Worm (Caenorhabditis elegans) whole organism, L1 larva: ENCODE data around the gene uncp-18.
A peak's percentile ranks its signal among the peaks of the same experiment; 100 is the strongest.

Experiments
- C04F5.9 ChIP-seq: sonication (generic microtip); optimal IDR thresholded peaks from 2 replicates; lab custom pipeline; 2016; ENCODE audit warnings: missing genetic modification characterization, missing compliant biosample characterization
- C16A3.4 ChIP-seq: fragments of 150-350 bp; optimal IDR thresholded peaks from 2 replicates; lab custom pipeline; 2014; ENCODE audit warnings: missing biosample characterization, missing genetic modification characterization
- aha-1 ChIP-seq: fragments of 150-350 bp; optimal IDR thresholded peaks from 2 replicates; lab custom pipeline; 2014; ENCODE audit warnings: missing biosample characterization, missing genetic modification characterization
- ama-1 ChIP-seq: fragments of 150-350 bp; optimal IDR thresholded peaks from 2 replicates; lab custom pipeline; 2014
- blmp-1 ChIP-seq: fragments of 150-350 bp; optimal IDR thresholded peaks from 2 replicates; lab custom pipeline; 2014; ENCODE audit warnings: missing biosample characterization, missing genetic modification characterization
- ceh-63 ChIP-seq: fragments of 200-800 bp; sonication (Bioruptor generic); optimal IDR thresholded peaks from 2 replicates; lab custom pipeline; 2018; ENCODE audit warnings: mild to moderate bottlenecking, missing genetic modification characterization, missing compliant biosample characterization
- ceh-82 ChIP-seq, 3 experiments: fragments of 150-350 bp in 1 of 3; sonication (generic microtip) in 2 of 3; optimal IDR thresholded peaks; 2 replicates each; lab custom pipeline; 2014 to 2017; ENCODE audit warnings: missing biosample characterization in 3 of 3, missing genetic modification characterization in 3 of 3
- ceh-88 ChIP-seq: fragments of 200-800 bp; sonication (Bioruptor generic); IDR thresholded peaks from 2 replicates; pipeline ENCODE4 v1.3.6; 2022; ENCODE audit warnings: missing genetic modification characterization, missing compliant biosample characterization
- ceh-90 ChIP-seq: sonication (generic microtip); optimal IDR thresholded peaks from 2 replicates; lab custom pipeline; 2016; ENCODE audit warnings: missing genetic modification characterization, missing compliant biosample characterization
- dsc-1 ChIP-seq: sonication (generic microtip); optimal IDR thresholded peaks from 2 replicates; lab custom pipeline; 2016; ENCODE audit warnings: mild to moderate bottlenecking, missing genetic modification characterization, missing compliant biosample characterization
- efl-1 ChIP-seq, 4 experiments: fragments of 150-350 bp; optimal IDR thresholded peaks in 3 of 4; peaks in 1 of 4; 1 replicate in 1 of 4; 2 replicates in 3 of 4; lab custom pipeline; 2014; ENCODE audit warnings: missing biosample characterization in 2 of 4, missing genetic modification characterization in 2 of 4, missing genetic modification reagents in 2 of 4
- egl-27 ChIP-seq, 2 experiments: fragments of 150-350 bp in 1 of 2; sonication (generic microtip); optimal IDR thresholded peaks; 3 replicates each; lab custom pipeline; 2017 to 2018; ENCODE audit warnings: missing biosample characterization in 2 of 2, missing genetic modification characterization in 2 of 2, missing genetic modification reagents in 2 of 2
- elt-2 ChIP-seq: sonication (generic microtip); optimal IDR thresholded peaks from 2 replicates; lab custom pipeline; 2016; ENCODE audit warnings: missing genetic modification characterization, mild to moderate bottlenecking, inconsistent platforms, missing compliant biosample characterization, missing genetic modification reagents
- elt-3 ChIP-seq, 6 experiments: fragments of 150-350 bp in 1 of 6; sonication (generic microtip); optimal IDR thresholded peaks; 2 replicates each; lab custom pipeline; 2017 to 2018; ENCODE audit warnings: missing biosample characterization in 6 of 6, missing genetic modification characterization in 6 of 6, inconsistent platforms in 1 of 6
- fkh-4 ChIP-seq: sonication (generic microtip); optimal IDR thresholded peaks from 2 replicates; lab custom pipeline; 2016; ENCODE audit warnings: missing compliant biosample characterization, missing genetic modification characterization, borderline replicate concordance
- grh-1 ChIP-seq: fragments of 200-800 bp; sonication (Bioruptor generic); IDR thresholded peaks from 2 replicates; pipeline ENCODE4 v1.3.6; 2022; ENCODE audit warnings: missing genetic modification reagents, missing genetic modification characterization, missing compliant biosample characterization
- hlh-4 ChIP-seq: sonication (generic microtip); optimal IDR thresholded peaks from 2 replicates; lab custom pipeline; 2016; ENCODE audit warnings: mild to moderate bottlenecking, missing genetic modification characterization, missing compliant biosample characterization
- hpl-2 ChIP-seq: fragments of 150-350 bp; optimal IDR thresholded peaks from 2 replicates; lab custom pipeline; 2014; ENCODE audit warnings: missing biosample characterization, missing genetic modification reagents, missing genetic modification characterization
- irx-1 ChIP-seq: sonication (generic microtip); optimal IDR thresholded peaks from 2 replicates; lab custom pipeline; 2016; ENCODE audit warnings: missing genetic modification characterization, missing compliant biosample characterization
- isw-1 ChIP-seq: fragments of 200-800 bp; sonication (Bioruptor generic); IDR thresholded peaks from 2 replicates; pipeline ENCODE4 v1.3.6; 2022; ENCODE audit warnings: missing genetic modification characterization, missing compliant biosample characterization
- jun-1 ChIP-seq: fragments of 150-350 bp; optimal IDR thresholded peaks from 2 replicates; lab custom pipeline; 2014; ENCODE audit warnings: missing biosample characterization, missing genetic modification reagents, missing genetic modification characterization
- lin-14 ChIP-seq: fragments of 200-800 bp; sonication (Bioruptor generic); optimal IDR thresholded peaks from 2 replicates; lab custom pipeline; 2018; ENCODE audit warnings: mild to moderate bottlenecking, missing genetic modification characterization, moderate library complexity, missing compliant biosample characterization
- lin-35 ChIP-seq, 2 experiments: fragments of 150-350 bp; optimal IDR thresholded peaks; 2 replicates each; lab custom pipeline; 2014; ENCODE audit warnings: missing biosample characterization in 2 of 2, missing genetic modification characterization in 2 of 2, missing genetic modification reagents in 2 of 2
- lin-39 ChIP-seq: fragments of 150-350 bp; optimal IDR thresholded peaks from 2 replicates; lab custom pipeline; 2014; ENCODE audit warnings: missing biosample characterization, missing genetic modification reagents, missing genetic modification characterization
- lir-3 ChIP-seq: sonication (generic microtip); optimal IDR thresholded peaks from 2 replicates; lab custom pipeline; 2016; ENCODE audit warnings: mild to moderate bottlenecking, missing genetic modification characterization, moderate library complexity, missing compliant biosample characterization; ENCODE audit not compliant: poor library complexity
- mab-9 ChIP-seq: fragments of 200-800 bp; sonication (Bioruptor generic); IDR thresholded peaks from 2 replicates; pipeline ENCODE4 v1.3.6; 2022; ENCODE audit warnings: missing genetic modification reagents, missing genetic modification characterization, missing compliant biosample characterization
- mdl-1 ChIP-seq, 2 experiments: fragments of 150-350 bp; optimal IDR thresholded peaks; 2 replicates each; lab custom pipeline; 2014 to 2017; ENCODE audit warnings: missing biosample characterization in 2 of 2, missing genetic modification characterization in 2 of 2, inconsistent platforms in 1 of 2
- mef-2 ChIP-seq: fragments of 150-350 bp; optimal IDR thresholded peaks from 2 replicates; lab custom pipeline; 2014; ENCODE audit warnings: missing biosample characterization, missing genetic modification characterization
- mep-1 ChIP-seq: fragments of 150-350 bp; optimal IDR thresholded peaks from 2 replicates; lab custom pipeline; 2014; ENCODE audit warnings: missing biosample characterization, missing genetic modification characterization
- nhr-20 ChIP-seq: sonication (generic microtip); optimal IDR thresholded peaks from 2 replicates; lab custom pipeline; 2016; ENCODE audit warnings: mild to moderate bottlenecking, missing genetic modification characterization, missing compliant biosample characterization
- nhr-237 ChIP-seq: fragments of 150-350 bp; optimal IDR thresholded peaks from 2 replicates; lab custom pipeline; 2014; ENCODE audit warnings: missing biosample characterization, missing genetic modification characterization
- nhr-47 ChIP-seq: sonication (generic microtip); optimal IDR thresholded peaks from 2 replicates; lab custom pipeline; 2016; ENCODE audit warnings: mild to moderate bottlenecking, missing genetic modification characterization, moderate library complexity, missing compliant biosample characterization
- nhr-71 ChIP-seq: sonication (generic microtip); optimal IDR thresholded peaks from 2 replicates; lab custom pipeline; 2016; ENCODE audit warnings: mild to moderate bottlenecking, missing genetic modification characterization, moderate library complexity, missing compliant biosample characterization
- nhr-77 ChIP-seq: fragments of 150-350 bp; optimal IDR thresholded peaks from 2 replicates; lab custom pipeline; 2014; ENCODE audit warnings: missing biosample characterization, missing genetic modification characterization
- nhr-85 ChIP-seq: sonication (generic microtip); peaks from one replicate; lab custom pipeline; 2016; ENCODE audit warnings: missing genetic modification characterization, inconsistent platforms, missing compliant biosample characterization
- nhr-90 ChIP-seq: sonication (generic microtip); optimal IDR thresholded peaks from 2 replicates; lab custom pipeline; 2016; ENCODE audit warnings: mild to moderate bottlenecking, missing genetic modification characterization, missing compliant biosample characterization; ENCODE audit not compliant: poor library complexity
- pax-3 ChIP-seq: fragments of 200-800 bp; sonication (Bioruptor generic); optimal IDR thresholded peaks from 2 replicates; lab custom pipeline; 2018; ENCODE audit warnings: mild to moderate bottlenecking, missing genetic modification characterization, moderate library complexity, missing compliant biosample characterization
- rnt-1 ChIP-seq: sonication (generic microtip); optimal IDR thresholded peaks from 2 replicates; lab custom pipeline; 2016; ENCODE audit warnings: mild to moderate bottlenecking, missing genetic modification characterization, moderate library complexity, missing compliant biosample characterization
- skn-1 ChIP-seq: fragments of 150-350 bp; optimal IDR thresholded peaks from 2 replicates; lab custom pipeline; 2014; ENCODE audit warnings: missing biosample characterization, missing genetic modification characterization
- snpc-4 ChIP-seq: fragments of 150-350 bp; optimal IDR thresholded peaks from 2 replicates; lab custom pipeline; 2014; ENCODE audit warnings: missing biosample characterization, missing genetic modification characterization
- sox-4 ChIP-seq: sonication (generic microtip); optimal IDR thresholded peaks from 2 replicates; lab custom pipeline; 2016; ENCODE audit warnings: missing genetic modification characterization, missing compliant biosample characterization
- sup-37 ChIP-seq: fragments of 200-800 bp; sonication (Bioruptor generic); optimal IDR thresholded peaks from 2 replicates; lab custom pipeline; 2018; ENCODE audit warnings: mild to moderate bottlenecking, missing genetic modification characterization, missing compliant biosample characterization
- swsn-7 ChIP-seq: sonication (generic microtip); optimal IDR thresholded peaks from 2 replicates; lab custom pipeline; 2016; ENCODE audit warnings: missing genetic modification characterization, missing compliant biosample characterization
- unc-130 ChIP-seq: fragments of 150-350 bp; optimal IDR thresholded peaks from 2 replicates; lab custom pipeline; 2017; ENCODE audit warnings: missing biosample characterization, missing genetic modification characterization, inconsistent platforms
- unc-98 ChIP-seq: fragments of 200-800 bp; sonication (Bioruptor generic); IDR thresholded peaks from 2 replicates; pipeline ENCODE4 v1.3.6; 2022; ENCODE audit warnings: missing genetic modification characterization, missing compliant biosample characterization
- xbp-1 ChIP-seq: sonication (generic microtip); optimal IDR thresholded peaks from 2 replicates; lab custom pipeline; 2016; ENCODE audit warnings: missing genetic modification characterization, missing compliant biosample characterization
- ztf-11 ChIP-seq, 2 experiments: sonication (generic microtip); optimal IDR thresholded peaks; 2 replicates each; lab custom pipeline; 2016 to 2017; ENCODE audit warnings: missing genetic modification characterization in 2 of 2, missing biosample characterization in 1 of 2, missing compliant biosample characterization in 1 of 2

The uncp-18 gene

DNA sequence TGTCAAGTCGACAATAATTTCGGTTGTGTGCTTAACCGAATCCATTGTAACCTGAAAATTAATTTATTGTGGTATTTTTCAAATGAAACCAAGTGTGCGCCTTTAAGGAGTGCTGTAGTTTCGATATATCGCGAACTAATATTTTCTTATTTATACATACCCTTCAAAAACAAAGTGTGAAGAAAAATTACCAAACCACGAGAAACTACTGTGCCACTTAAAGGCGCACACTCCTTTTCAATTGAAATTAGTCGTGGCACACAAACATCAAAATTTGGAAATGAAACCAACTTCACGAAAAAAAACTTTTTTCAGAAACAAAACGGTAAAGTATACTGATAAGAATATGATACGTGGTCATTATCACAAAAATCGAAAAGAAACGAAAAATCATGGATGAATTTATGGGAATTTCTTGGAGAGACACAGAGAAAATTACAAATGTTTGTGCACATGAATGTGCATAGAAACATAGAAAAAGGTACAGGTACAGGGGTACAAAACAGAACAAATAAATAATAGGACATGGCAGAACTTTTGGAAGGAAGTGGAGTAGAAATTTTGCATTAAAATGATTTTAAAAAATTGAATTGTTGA, 7.1 kb upstream of the uncp-18 start, which contains the start of gene spl-1:
TSS of gene spl-1 (minus strand) at position 51 of the 597 bp plus-strand sequence.
- TF ChIP-seq ceh-90 (tag; lab: Kevin White, UChicago), result no peak
- TF ChIP-seq lin-35 (GFP tag; optimal IDR thresholded peaks at IDR 0.05; lab: Kevin White, UChicago), result peak in 1 of 2 experiments; percentile 22
- TF ChIP-seq elt-2, result peak; percentile 40

DNA sequence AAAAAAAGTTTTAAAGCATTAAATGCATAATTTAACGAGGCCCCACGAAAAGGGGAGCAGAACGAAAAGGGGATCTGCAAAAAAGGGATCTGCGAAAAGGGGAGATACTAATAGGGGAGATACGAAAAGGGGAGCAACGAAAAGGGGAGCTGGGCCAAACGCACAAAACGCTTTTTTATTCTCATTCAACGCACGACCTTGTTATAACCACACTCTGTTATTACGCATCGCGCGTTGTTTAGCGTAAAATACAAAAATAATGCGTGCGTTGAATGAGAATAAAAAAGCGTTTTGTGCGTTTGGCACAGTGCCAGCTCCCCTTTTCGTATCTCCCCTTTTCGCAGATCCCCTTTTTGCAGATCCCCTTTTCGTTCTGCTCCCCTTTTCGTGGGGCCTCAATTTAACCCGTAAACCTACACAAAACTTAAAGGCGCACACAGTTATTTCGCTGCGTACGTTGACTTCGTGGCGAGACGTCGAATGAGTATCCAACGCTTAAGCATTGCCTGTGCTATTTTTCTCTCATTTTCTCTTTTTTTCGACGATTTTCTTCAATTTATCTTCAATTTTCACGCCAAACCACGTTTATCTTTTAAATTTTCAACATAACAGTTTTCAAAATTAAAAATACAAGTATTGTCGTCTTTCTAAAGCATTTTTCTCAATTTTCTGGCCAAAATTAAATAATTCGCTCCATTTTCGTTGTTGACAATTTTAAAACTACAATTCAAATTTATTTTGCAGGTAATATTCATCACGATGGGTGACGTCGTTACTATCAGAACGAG, 5.0 kb upstream of the uncp-18 start, which contains the start of gene rps-24:
TSS of gene rps-24 (plus strand) at position 738 of the 788 bp plus-strand sequence.
- peak; percentile 96 for TF ChIP-seq unc-98 (GFP tag; lab: Robert Waterston, UW)
- peak; percentile 96 for TF ChIP-seq ceh-88 (GFP tag; lab: Robert Waterston, UW)
- peak; percentile 81 for TF ChIP-seq C04F5.9 (tag; lab: Kevin White, UChicago)
- peak; percentile 59 for TF ChIP-seq skn-1 (tag; lab: Kevin White, UChicago)
- peak; percentile 43 for TF ChIP-seq ceh-90 (tag; lab: Kevin White, UChicago)
- TF ChIP-seq efl-1 (optimal IDR thresholded peaks at IDR 0.05; lab: Kevin White, UChicago), result peak; percentile 86 to 93
- TF ChIP-seq efl-1 (GFP tag; optimal IDR thresholded peaks at IDR 0.05 in 1 of 2; lab: Kevin White, UChicago), result peak; percentile 74 to 98
- peak; percentile 89 for TF ChIP-seq mep-1 (tag; lab: Kevin White, UChicago)
- peak; percentile 22 for TF ChIP-seq hpl-2 (GFP tag; lab: Kevin White, UChicago)
- peak; percentile 92 for TF ChIP-seq C16A3.4 (tag; lab: Kevin White, UChicago)
- peak; percentile 90 for TF ChIP-seq xbp-1 (tag; lab: Kevin White, UChicago)
- TF ChIP-seq mdl-1 (tag; optimal IDR thresholded peaks at IDR 0.05; lab: Kevin White, UChicago), result peak in 1 of 2 experiments; percentile 84
- peak; percentile 61 for TF ChIP-seq hlh-4 (tag; lab: Kevin White, UChicago)
- peak; percentile 73 for TF ChIP-seq nhr-237 (tag; lab: Kevin White, UChicago)
- peak; percentile 85 for TF ChIP-seq unc-130 (tag; lab: Kevin White, UChicago)
- peak; percentile 89 for TF ChIP-seq mab-9
- peak; percentile 34 for TF ChIP-seq aha-1 (tag; lab: Kevin White, UChicago)
- TF ChIP-seq sox-4 (tag; lab: Kevin White, UChicago), result peak; percentile 88
- TF ChIP-seq lin-39 (tag; lab: Kevin White, UChicago), result peak; percentile 43
- TF ChIP-seq rnt-1 (tag; lab: Kevin White, UChicago), result peak; percentile 97
- TF ChIP-seq nhr-90 (tag; lab: Kevin White, UChicago), result peak; percentile 96
- peak; percentile 80 for TF ChIP-seq irx-1 (tag; lab: Kevin White, UChicago)
- peak; percentile 76 for TF ChIP-seq fkh-4 (tag; lab: Kevin White, UChicago)
- peak; percentile 85 for TF ChIP-seq dsc-1 (tag; lab: Kevin White, UChicago)
- TF ChIP-seq lir-3 (tag; lab: Kevin White, UChicago), result peak; percentile 92
- peak; percentile 97 for TF ChIP-seq nhr-71
- TF ChIP-seq nhr-85 (tag; lab: Kevin White, UChicago), result peak; percentile 95
- TF ChIP-seq isw-1 (GFP tag; lab: Robert Waterston, UW), result peak; percentile 99
- TF ChIP-seq swsn-7, result peak; percentile 93
- peak in 1 of 2 experiments; percentile 91 for TF ChIP-seq ztf-11 (tag; optimal IDR thresholded peaks at IDR 0.05; lab: Kevin White, UChicago)
- TF ChIP-seq ceh-63 (GFP tag; lab: Kevin White, UChicago), result peak; percentile 1
- TF ChIP-seq nhr-20 (tag; lab: Kevin White, UChicago), result peak; percentile 91
- TF ChIP-seq pax-3 (tag; lab: Kevin White, UChicago), result peak; percentile 90
- TF ChIP-seq lin-35 (GFP tag; optimal IDR thresholded peaks at IDR 0.05; lab: Kevin White, UChicago), result peak; percentile 81 to 90
- peak; percentile 78 for TF ChIP-seq blmp-1 (tag; lab: Kevin White, UChicago)
- TF ChIP-seq mef-2 (tag; lab: Kevin White, UChicago), result peak; percentile 5
- peak; percentile 86 for TF ChIP-seq jun-1 (tag; lab: Kevin White, UChicago)
- peak; percentile 97 for TF ChIP-seq nhr-47
- TF ChIP-seq ama-1, result peak; percentile 41
- TF ChIP-seq sup-37, result peak; percentile 7
- TF ChIP-seq ceh-82 (tag; optimal IDR thresholded peaks at IDR 0.05; lab: Kevin White, UChicago), result peak; percentile 83 to 94 (median 86)
- peak; percentile 91 for TF ChIP-seq lin-14 (GFP tag; lab: Kevin White, UChicago)
- TF ChIP-seq snpc-4 (tag; lab: Kevin White, UChicago), result peak; percentile 66
- peak in 1 of 2 experiments; percentile 32 for TF ChIP-seq egl-27 (tag; optimal IDR thresholded peaks at IDR 0.05; lab: Kevin White, UChicago)
- peak; percentile 87 for TF ChIP-seq nhr-77 (tag; lab: Kevin White, UChicago)
- peak; percentile 85 for TF ChIP-seq grh-1 (GFP tag; lab: Robert Waterston, UW)
- peak in 3 of 6 experiments; percentile 39 to 80 (median 73) for TF ChIP-seq elt-3 (tag; optimal IDR thresholded peaks at IDR 0.05; lab: Kevin White, UChicago)
